In the genomic region with DNA sequence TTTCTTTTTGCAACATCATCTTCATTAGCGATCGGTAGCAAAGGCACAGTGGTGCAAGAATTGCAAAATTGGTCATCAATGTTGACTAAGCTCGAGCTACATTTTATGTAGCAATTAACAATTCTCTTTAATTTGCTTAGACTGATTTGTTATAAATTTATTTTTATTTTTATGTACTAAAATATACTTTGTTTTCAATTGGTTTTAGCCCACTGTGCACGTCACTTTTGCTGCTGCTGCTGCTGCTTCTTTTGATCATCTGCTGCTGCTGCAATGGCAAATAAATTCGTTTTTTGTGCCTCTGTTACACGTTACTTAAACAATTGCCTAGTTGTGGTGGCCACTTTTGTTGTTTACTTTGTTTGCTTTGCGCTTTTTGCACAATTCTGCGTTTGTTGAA, we compare ENCODE assay signal across 5 fruit fly cellular contexts.
TF ChIP-seq lines count a peak whose summit lies in the region.

No protein-coding gene starts in this region.

TF ChIP-seq in whole organism, adult, 20 proteins besides CTCF, POLR2A, EP300 and RAD21 (continued from another document):
- TF ChIP-seq ovo (GFP tag; optimal IDR thresholded peaks at IDR 0.05; lab: Kevin White, UChicago) (no peak), bab1 (GFP tag; optimal IDR thresholded peaks at IDR 0.05; lab: Kevin White, UChicago) (peak; percentile 90), Crg-1 (GFP tag; optimal IDR thresholded peaks at IDR 0.05; lab: Kevin White, UChicago) (peak; percentile 53)

TF ChIP-seq in whole organism, embryonic, 481 proteins besides CTCF, POLR2A, EP300 and RAD21 (continued from another document and continues in another):
- no peak for TF ChIP-seq cg (GFP tag; optimal IDR thresholded peaks at IDR 0.05; lab: Kevin White, UChicago)
- TF ChIP-seq CG1832 (GFP tag; optimal IDR thresholded peaks at IDR 0.05; lab: Kevin White, UChicago) = no peak
- peak; percentile 88 for TF ChIP-seq ranshi (GFP tag; IDR thresholded peaks at IDR 0.05; lab: Robert Waterston, UW)
- TF ChIP-seq CG2116 (GFP tag; optimal IDR thresholded peaks at IDR 0.05; lab: Kevin White, UChicago) = peak; percentile 11
- TF ChIP-seq gcm (GFP tag; optimal IDR thresholded peaks at IDR 0.05; lab: Kevin White, UChicago) = peak; percentile 69
- TF ChIP-seq tin (GFP tag; optimal IDR thresholded peaks at IDR 0.05; lab: Kevin White, UChicago) = peak; percentile 76
- TF ChIP-seq ash1 (GFP tag; optimal IDR thresholded peaks at IDR 0.05; lab: Kevin White, UChicago) = no peak
- TF ChIP-seq CG10654 (GFP tag; optimal IDR thresholded peaks at IDR 0.05; lab: Kevin White, UChicago) = peak; percentile 68
- TF ChIP-seq CG34224 (GFP tag; IDR thresholded peaks at IDR 0.05; lab: Robert Waterston, UW; ENCODE audit: partially characterized antibody) = no peak
- TF ChIP-seq CG11695 (GFP tag; IDR thresholded peaks at IDR 0.05; lab: Robert Waterston, UW) = peak; percentile 82
- TF ChIP-seq CG43689 (GFP tag; IDR thresholded peaks at IDR 0.05; lab: Robert Waterston, UW) = peak; percentile 69
- peak; percentile 79 for TF ChIP-seq CG12391 (tag; optimal IDR thresholded peaks at IDR 0.05; lab: Kevin White, UChicago)
- TF ChIP-seq Stat92E (GFP tag; optimal IDR thresholded peaks at IDR 0.05; lab: Kevin White, UChicago) = no peak
- no peak for TF ChIP-seq grn (GFP tag; optimal IDR thresholded peaks at IDR 0.05; lab: Kevin White, UChicago)
- TF ChIP-seq Max (GFP tag; optimal IDR thresholded peaks at IDR 0.05; lab: Kevin White, UChicago) = peak; percentile 60
- TF ChIP-seq E2f2 (GFP tag; IDR thresholded peaks at IDR 0.05; lab: Robert Waterston, UW) = peak; percentile 65; the same call in 1 of the 2 replicates
- TF ChIP-seq CG7745 (tag; optimal IDR thresholded peaks at IDR 0.05; lab: Kevin White, UChicago) = no peak
- peak; percentile 32 for TF ChIP-seq Elba2 (GFP tag; optimal IDR thresholded peaks at IDR 0.05; lab: Kevin White, UChicago)
- no peak for TF ChIP-seq Hr39 (optimal IDR thresholded peaks at IDR 0.05; lab: Kevin White, UChicago)
- no peak for TF ChIP-seq tll (GFP tag; optimal IDR thresholded peaks at IDR 0.05; lab: Kevin White, UChicago)
- TF ChIP-seq CG4328 (GFP tag; optimal IDR thresholded peaks at IDR 0.05; lab: Kevin White, UChicago) = no peak
- no peak for TF ChIP-seq CG2129 (GFP tag; IDR thresholded peaks at IDR 0.05; lab: Robert Waterston, UW; ENCODE audit: partially characterized antibody)
- peak; percentile 85 for TF ChIP-seq lmd (GFP tag; IDR thresholded peaks at IDR 0.05; lab: Robert Waterston, UW)
- TF ChIP-seq yki (optimal IDR thresholded peaks at IDR 0.05; lab: Kevin White, UChicago) = no peak
- TF ChIP-seq HLHmδ (GFP tag; optimal IDR thresholded peaks at IDR 0.05; lab: Kevin White, UChicago) = no peak
- no peak for TF ChIP-seq CG30020 (tag; optimal IDR thresholded peaks at IDR 0.05; lab: Kevin White, UChicago)
- peak; percentile 65; the same call in 1 of the 2 replicates for TF ChIP-seq wor (GFP tag; IDR thresholded peaks at IDR 0.05; lab: Robert Waterston, UW)
- peak; percentile 73 for TF ChIP-seq NFAT (GFP tag; IDR thresholded peaks at IDR 0.05; lab: Robert Waterston, UW)
- no peak for TF ChIP-seq Lpt (GFP tag; optimal IDR thresholded peaks at IDR 0.05; lab: Kevin White, UChicago)
- TF ChIP-seq CG30403 (GFP tag; optimal IDR thresholded peaks at IDR 0.05; lab: Kevin White, UChicago) = peak; percentile 79
- TF ChIP-seq BtbVII (GFP tag; optimal IDR thresholded peaks at IDR 0.05; lab: Kevin White, UChicago) = peak; percentile 63

TF ChIP-seq in whole organism, prepupa, 60 proteins besides CTCF, POLR2A, EP300 and RAD21 (continued from another document and continues in another):
- TF ChIP-seq Eip93F (GFP tag; optimal IDR thresholded peaks at IDR 0.05; lab: Kevin White, UChicago) (peak; percentile 64), Eip75B (GFP tag; optimal IDR thresholded peaks at IDR 0.05; lab: Kevin White, UChicago) (peak; percentile 94), Sox15 (GFP tag; optimal IDR thresholded peaks at IDR 0.05; lab: Kevin White, UChicago) (peak; percentile 93), CG11294 (GFP tag; IDR thresholded peaks at IDR 0.05; lab: Robert Waterston, UW) (peak; percentile 97), CG6163 (GFP tag; IDR thresholded peaks at IDR 0.05; lab: Robert Waterston, UW) (peak; percentile 99), Lpt (GFP tag; optimal IDR thresholded peaks at IDR 0.05; lab: Kevin White, UChicago) (peak; percentile 96), Ets96B (tag; optimal IDR thresholded peaks at IDR 0.05; lab: Kevin White, UChicago) (peak; percentile 94), Met (GFP tag; optimal IDR thresholded peaks at IDR 0.05; lab: Kevin White, UChicago) (peak; percentile 84), acj6 (GFP tag; optimal IDR thresholded peaks at IDR 0.05; lab: Kevin White, UChicago) (peak; percentile 97), Gug (GFP tag; IDR thresholded peaks at IDR 0.05; lab: Robert Waterston, UW) (peak; percentile 96), CG8319 (GFP tag; optimal IDR thresholded peaks at IDR 0.05; lab: Kevin White, UChicago) (peak; percentile 71), Hr39 (GFP tag; optimal IDR thresholded peaks at IDR 0.05; lab: Kevin White, UChicago) (peak; percentile 94), fd85E (GFP tag; optimal IDR thresholded peaks at IDR 0.05; lab: Kevin White, UChicago) (peak; percentile 89), CG6854 (GFP tag; optimal IDR thresholded peaks at IDR 0.05; lab: Kevin White, UChicago) (peak; percentile 87), salr (GFP tag; optimal IDR thresholded peaks at IDR 0.05; lab: Kevin White, UChicago) (peak; percentile 87 to 94), dsx (GFP tag; optimal IDR thresholded peaks at IDR 0.05; lab: Kevin White, UChicago; ENCODE audit: poor library complexity, severe bottlenecking) (peak; percentile 69), dac (GFP tag; optimal IDR thresholded peaks at IDR 0.05; lab: Kevin White, UChicago) (peak; percentile 96), CG34406 (GFP tag; optimal IDR thresholded peaks at IDR 0.05; lab: Kevin White, UChicago) (peak; percentile 97), CG11902 (GFP tag; optimal IDR thresholded peaks at IDR 0.05; lab: Kevin White, UChicago) (peak; percentile 87), Hr4 (GFP tag; optimal IDR thresholded peaks at IDR 0.05; lab: Kevin White, UChicago) (peak; percentile 97), svp (GFP tag; lab: Kevin White, UChicago) (peak; percentile 94), eg (GFP tag; IDR thresholded peaks at IDR 0.05; lab: Robert Waterston, UW) (peak; percentile 98), Blimp-1 (GFP tag; optimal IDR thresholded peaks at IDR 0.05; lab: Kevin White, UChicago) (peak; percentile 83), CG8119 (GFP tag; IDR thresholded peaks at IDR 0.05; lab: Robert Waterston, UW) (peak; percentile 99), CG6808 (GFP tag; optimal IDR thresholded peaks at IDR 0.05; lab: Kevin White, UChicago) (peak; percentile 90), CG10669 (GFP tag; optimal IDR thresholded peaks at IDR 0.05; lab: Kevin White, UChicago) (peak; percentile 92), CG10631 (GFP tag; optimal IDR thresholded peaks at IDR 0.05; lab: Kevin White, UChicago) (peak; percentile 95), lz (GFP tag; optimal IDR thresholded peaks at IDR 0.05; lab: Kevin White, UChicago) (peak; percentile 95), CG7368 (GFP tag; optimal IDR thresholded peaks at IDR 0.05; lab: Kevin White, UChicago) (peak; percentile 83), Sox14 (GFP tag; optimal IDR thresholded peaks at IDR 0.05; lab: Kevin White, UChicago) (peak; percentile 95), Ets21C (GFP tag; optimal IDR thresholded peaks at IDR 0.05; lab: Kevin White, UChicago) (peak; percentile 90), CG16779 (tag; optimal IDR thresholded peaks at IDR 0.05; lab: Kevin White, UChicago) (peak; percentile 91)

TF ChIP-seq in whole organism, pupa, 21 proteins besides CTCF, POLR2A, EP300 and RAD21 (continued from another document):
- TF ChIP-seq CG17806 (tag; optimal IDR thresholded peaks at IDR 0.05; lab: Kevin White, UChicago) = peak; percentile 95

TF ChIP-seq in whole organism, wandering third instar larva, 38 proteins besides CTCF, POLR2A, EP300 and RAD21 (continued from another document):
- TF ChIP-seq Vsx2 (GFP tag; optimal IDR thresholded peaks at IDR 0.05; lab: Kevin White, UChicago; ENCODE audit: partially characterized antibody) (no peak), N (GFP tag; optimal IDR thresholded peaks at IDR 0.05; lab: Kevin White, UChicago) (no peak), CG9705 (GFP tag; optimal IDR thresholded peaks at IDR 0.05; lab: Kevin White, UChicago) (peak; percentile 37), usp (GFP tag; optimal IDR thresholded peaks at IDR 0.05; lab: Kevin White, UChicago) (no peak), pan (optimal IDR thresholded peaks at IDR 0.05; lab: Kevin White, UChicago) (no peak), Hr83 (GFP tag; optimal IDR thresholded peaks at IDR 0.05; lab: Kevin White, UChicago; ENCODE audit: poor library complexity, severe bottlenecking) (no peak), woc (GFP tag; optimal IDR thresholded peaks at IDR 0.05; lab: Kevin White, UChicago) (peak; percentile 43), CrebA (GFP tag; optimal IDR thresholded peaks at IDR 0.05; lab: Kevin White, UChicago; ENCODE audit: borderline replicate concordance) (no peak), jim (GFP tag; optimal IDR thresholded peaks at IDR 0.05; lab: Kevin White, UChicago) (no peak), Mio (GFP tag; optimal IDR thresholded peaks at IDR 0.05; lab: Kevin White, UChicago) (no peak), brk (GFP tag; optimal IDR thresholded peaks at IDR 0.05; lab: Kevin White, UChicago) (peak; percentile 77), Abd-B (GFP tag; optimal IDR thresholded peaks at IDR 0.05; lab: Kevin White, UChicago) (no peak), OdsH (GFP tag; optimal IDR thresholded peaks at IDR 0.05; lab: Kevin White, UChicago) (peak; percentile 87), dl (GFP tag; optimal IDR thresholded peaks at IDR 0.05; lab: Kevin White, UChicago; ENCODE audit: insufficient read depth in 1 of 2, partially characterized antibody in 2 of 2) (no peak), Jra (GFP tag; optimal IDR thresholded peaks at IDR 0.05; lab: Kevin White, UChicago) (peak; percentile 51), h (GFP tag; optimal IDR thresholded peaks at IDR 0.05; lab: Kevin White, UChicago) (peak; percentile 91), dsf (GFP tag; optimal IDR thresholded peaks at IDR 0.05; lab: Kevin White, UChicago; ENCODE audit: borderline replicate concordance) (peak; percentile 50), ey (GFP tag; optimal IDR thresholded peaks at IDR 0.05; lab: Kevin White, UChicago) (peak; percentile 83)
TF ChIP-seq in whole organism, wandering third instar larva: peak in this region for 24.
